Fruit fly (Drosophila melanogaster) whole organism, embryonic: Measurements from ENCODE around the gene CG5986.

ENCODE experiments used
- Atf6 ChIP-seq: fragments of 200-800 bp; sonication (Bioruptor generic); IDR thresholded peaks from 2 replicates; pipeline ENCODE4 v1.3.6; 2022; ENCODE audit warnings: missing biosample characterization, missing genetic modification characterization
- Blimp-1 ChIP-seq: fragments of 200-800 bp; sonication (Bioruptor generic); optimal IDR thresholded peaks from 3 replicates; lab custom pipeline; 2018; ENCODE audit warnings: missing biosample characterization, missing genetic modification characterization, mild to moderate bottlenecking, moderate library complexity, missing genetic modification reagents
- CG10543 ChIP-seq: fragments of 200-800 bp; sonication (Bioruptor generic); optimal IDR thresholded peaks from 3 replicates; lab custom pipeline; 2017; ENCODE audit warnings: missing biosample characterization, mild to moderate bottlenecking, missing genetic modification characterization, moderate library complexity
- CG11696 ChIP-seq: fragments of 200-800 bp; sonication (Bioruptor generic); IDR thresholded peaks from 2 replicates; pipeline ENCODE4 v1.3.6; 2022; ENCODE audit warnings: missing biosample characterization, missing genetic modification characterization
- CG12744 ChIP-seq: fragments of 200-800 bp; sonication (Bioruptor generic); optimal IDR thresholded peaks from 2 replicates; lab custom pipeline; 2016; ENCODE audit warnings: missing biosample characterization, missing genetic modification characterization
- CG12769 ChIP-seq: fragments of 200-800 bp; sonication (Bioruptor generic); optimal IDR thresholded peaks from 2 replicates; lab custom pipeline; 2019; ENCODE audit warnings: missing biosample characterization, mild to moderate bottlenecking, missing genetic modification characterization, moderate library complexity
- CG13123 ChIP-seq: fragments of 200-800 bp; sonication (Bioruptor generic); optimal IDR thresholded peaks from 2 replicates; lab custom pipeline; 2016; ENCODE audit warnings: missing biosample characterization, missing genetic modification characterization
- CG14441 ChIP-seq: fragments of 200-800 bp; sonication (Bioruptor generic); IDR thresholded peaks from 2 replicates; pipeline ENCODE4 v1.3.6; 2022; ENCODE audit warnings: missing biosample characterization, missing genetic modification characterization
- CG17912 ChIP-seq: fragments of 200-800 bp; sonication (Bioruptor generic); optimal IDR thresholded peaks from 2 replicates; lab custom pipeline; 2018; ENCODE audit warnings: missing biosample characterization, mild to moderate bottlenecking, missing genetic modification characterization
- CG2199 ChIP-seq: fragments of 200-800 bp; sonication (Bioruptor generic); IDR thresholded peaks from 3 replicates; pipeline ENCODE4 v1.3.6; 2022; ENCODE audit warnings: missing biosample characterization, missing genetic modification characterization
- CG6791 ChIP-seq: fragments of 200-800 bp; sonication (Bioruptor generic); IDR thresholded peaks from 3 replicates; pipeline ENCODE4 v1.3.6; 2022; ENCODE audit warnings: missing biosample characterization, missing genetic modification characterization; ENCODE audit not compliant: partially characterized antibody
- CG7786 ChIP-seq: fragments of 200-800 bp; sonication (Bioruptor generic); optimal IDR thresholded peaks from 2 replicates; lab custom pipeline; 2016; ENCODE audit warnings: missing biosample characterization, missing genetic modification characterization
- CG8290 ChIP-seq, 3 experiments: fragments of 200-800 bp; sonication (Bioruptor generic); optimal IDR thresholded peaks; 2 replicates each; lab custom pipeline; 2016 to 2019; ENCODE audit warnings: missing biosample characterization in 3 of 3, missing genetic modification characterization in 3 of 3, mild to moderate bottlenecking in 2 of 3, moderate library complexity in 1 of 3
- CG9215 ChIP-seq: fragments of 200-800 bp; sonication (Bioruptor generic); IDR thresholded peaks from 2 replicates; pipeline ENCODE4 v1.3.6; 2022; ENCODE audit warnings: missing biosample characterization, missing genetic modification characterization
- Dbx ChIP-seq: fragments of 200-800 bp; sonication (Bioruptor generic); IDR thresholded peaks from 3 replicates; pipeline ENCODE4 v1.3.6; 2022; ENCODE audit warnings: missing biosample characterization, missing genetic modification characterization
- Dll ChIP-seq: fragments of 200-800 bp; sonication (Bioruptor generic); IDR thresholded peaks from 4 replicates; pipeline ENCODE4 v1.3.6; 2022; ENCODE audit warnings: missing biosample characterization, missing genetic modification characterization; ENCODE audit not compliant: partially characterized antibody
- Gug ChIP-seq: fragments of 200-800 bp; sonication (Bioruptor generic); IDR thresholded peaks from 4 replicates; pipeline ENCODE4 v1.3.6; 2022; ENCODE audit warnings: missing biosample characterization, missing genetic modification characterization
- Hr78 ChIP-seq, 2 experiments: fragments of 200-800 bp in 1 of 2; fragments of >200 bp in 1 of 2; sonication (Bioruptor generic) in 1 of 2; optimal IDR thresholded peaks; 2 replicates each; lab custom pipeline; 2017 to 2019; ENCODE audit warnings: missing biosample characterization in 2 of 2, missing genetic modification characterization in 2 of 2, mild to moderate bottlenecking in 1 of 2, moderate library complexity in 1 of 2
- Lim3 ChIP-seq: fragments of 200-800 bp; sonication (Bioruptor generic); IDR thresholded peaks from 2 replicates; pipeline ENCODE4 v1.3.6; 2022; ENCODE audit warnings: missing biosample characterization, missing genetic modification characterization
- MBD-R2 ChIP-seq: fragments of 200-800 bp; sonication (Bioruptor generic); IDR thresholded peaks from 2 replicates; pipeline ENCODE4 v1.3.6; 2022; ENCODE audit warnings: missing biosample characterization, missing genetic modification characterization
- Med ChIP-seq: fragments of 200-800 bp; sonication (Bioruptor generic); peaks from one replicate; lab custom pipeline; 2016; ENCODE audit warnings: missing biosample characterization, missing genetic modification characterization, mild to moderate bottlenecking, inconsistent platforms, moderate library complexity
- Mrtf ChIP-seq: fragments of 200-800 bp; sonication (Bioruptor generic); IDR thresholded peaks from 3 replicates; pipeline ENCODE4 v1.3.6; 2022; ENCODE audit warnings: missing biosample characterization, missing genetic modification characterization
- Side ChIP-seq: fragments of 200-800 bp; sonication (Bioruptor generic); optimal IDR thresholded peaks from 2 replicates; lab custom pipeline; 2016; ENCODE audit warnings: missing biosample characterization, missing genetic modification characterization
- Vsx1 ChIP-seq: fragments of 200-800 bp; sonication (Bioruptor generic); optimal IDR thresholded peaks from 2 replicates; lab custom pipeline; 2017; ENCODE audit warnings: missing biosample characterization, mild to moderate bottlenecking, missing genetic modification characterization, missing genetic modification reagents
- Xrp1 ChIP-seq: fragments of 200-800 bp; sonication (Bioruptor generic); IDR thresholded peaks from 2 replicates; pipeline ENCODE4 v1.3.6; 2022; ENCODE audit warnings: missing biosample characterization, missing genetic modification characterization
- bcd ChIP-seq: fragments of 200-800 bp; sonication (Bioruptor generic); optimal IDR thresholded peaks from 2 replicates; lab custom pipeline; 2017; ENCODE audit warnings: missing biosample characterization, mild to moderate bottlenecking, missing genetic modification characterization
- bsh ChIP-seq, 2 experiments: fragments of 200-800 bp; sonication (Bioruptor generic); optimal IDR thresholded peaks; 2 replicates each; lab custom pipeline; 2017 to 2018; ENCODE audit warnings: mild to moderate bottlenecking in 2 of 2, missing biosample characterization in 2 of 2, missing genetic modification characterization in 2 of 2, moderate library complexity in 1 of 2
- crol ChIP-seq: fragments of 200-800 bp; sonication (Bioruptor generic); IDR thresholded peaks from 2 replicates; pipeline ENCODE4 v1.3.6; 2022; ENCODE audit warnings: missing biosample characterization, missing genetic modification characterization
- en ChIP-seq: fragments of 200-800 bp; sonication (Bioruptor generic); optimal IDR thresholded peaks from 2 replicates; lab custom pipeline; 2016; ENCODE audit warnings: missing biosample characterization, missing genetic modification characterization
- grn ChIP-seq: fragments of 200-800 bp; sonication (Bioruptor generic); optimal IDR thresholded peaks from 3 replicates; lab custom pipeline; 2017; ENCODE audit warnings: missing biosample characterization, missing genetic modification characterization
- insv ChIP-seq, 2 experiments: fragments of 200-800 bp; sonication (Bioruptor generic); optimal IDR thresholded peaks; 3 replicates each; lab custom pipeline; 2016 to 2018; ENCODE audit warnings: missing biosample characterization in 2 of 2, missing genetic modification characterization in 2 of 2
- kah ChIP-seq: fragments of 200-800 bp; sonication (Bioruptor generic); optimal IDR thresholded peaks from 2 replicates; lab custom pipeline; 2018; ENCODE audit warnings: missing biosample characterization, mild to moderate bottlenecking, missing genetic modification characterization
- ken ChIP-seq: fragments of 200-800 bp; sonication (Bioruptor generic); IDR thresholded peaks from 3 replicates; pipeline ENCODE4 v1.3.6; 2022; ENCODE audit warnings: missing biosample characterization, missing genetic modification characterization
- kni ChIP-seq: fragments of 200-800 bp; sonication (Bioruptor generic); optimal IDR thresholded peaks from 3 replicates; lab custom pipeline; 2017; ENCODE audit warnings: mild to moderate bottlenecking, missing biosample characterization, missing genetic modification reagents, missing genetic modification characterization
- luna ChIP-seq: fragments of 200-800 bp; sonication (Bioruptor generic); optimal IDR thresholded peaks from 2 replicates; lab custom pipeline; 2016; ENCODE audit warnings: missing biosample characterization, missing genetic modification characterization
- nerfin-2 ChIP-seq: fragments of 200-800 bp; sonication (Bioruptor generic); IDR thresholded peaks from 2 replicates; pipeline ENCODE4 v1.3.6; 2022; ENCODE audit warnings: missing biosample characterization, missing genetic modification characterization; ENCODE audit not compliant: partially characterized antibody
- nom ChIP-seq: fragments of 200-800 bp; sonication (Bioruptor generic); optimal IDR thresholded peaks from 2 replicates; lab custom pipeline; 2017; ENCODE audit warnings: missing biosample characterization, missing genetic modification characterization, mild to moderate bottlenecking, moderate library complexity, missing genetic modification reagents
- p53 ChIP-seq: fragments of 200-800 bp; sonication (Bioruptor generic); optimal IDR thresholded peaks from 2 replicates; lab custom pipeline; 2016; ENCODE audit warnings: missing biosample characterization, missing genetic modification characterization
- phol ChIP-seq: fragments of 200-800 bp; sonication (Bioruptor generic); optimal IDR thresholded peaks from 3 replicates; lab custom pipeline; 2018; ENCODE audit warnings: missing biosample characterization, mild to moderate bottlenecking, missing genetic modification characterization, moderate library complexity
- row ChIP-seq: fragments of 200-800 bp; sonication (Bioruptor generic); IDR thresholded peaks from 3 replicates; pipeline ENCODE4 v1.3.6; 2022; ENCODE audit warnings: missing biosample characterization, missing genetic modification characterization
- sd ChIP-seq: fragments of 200-800 bp; sonication (Bioruptor generic); optimal IDR thresholded peaks from 3 replicates; lab custom pipeline; 2018; ENCODE audit warnings: missing biosample characterization, mild to moderate bottlenecking, missing genetic modification characterization, moderate library complexity
- tna ChIP-seq: fragments of 200-800 bp; sonication (Bioruptor generic); IDR thresholded peaks from 2 replicates; pipeline ENCODE4 v1.3.6; 2022; ENCODE audit warnings: missing biosample characterization, missing genetic modification characterization; ENCODE audit not compliant: partially characterized antibody
- twi ChIP-seq: fragments of 200-800 bp; optimal IDR thresholded peaks from 2 replicates; lab custom pipeline; 2019; ENCODE audit warnings: missing biosample characterization, mild to moderate bottlenecking, missing genetic modification characterization, moderate library complexity

The CG5986 gene

dm6 chr3R:24047226-24047976 lies at the start of gene CG5986 (continued):
- peak; percentile 33; the same call in 1 of the 2 replicates for TF ChIP-seq Atf6 (GFP tag; lab: Robert Waterston, UW)
- TF ChIP-seq luna (GFP tag; lab: Kevin White, UChicago) = no peak

dm6 chr3R:24001150-24001549 lies 46.4 kb upstream of the CG5986 start:
- peak; percentile 41 for TF ChIP-seq sd (tag; lab: Kevin White, UChicago)
- no peak for TF ChIP-seq grn
- TF ChIP-seq CG8290 (GFP tag; optimal IDR thresholded peaks at IDR 0.05; lab: Kevin White, UChicago) = no peak
- no peak for TF ChIP-seq CG8290 (tag; optimal IDR thresholded peaks at IDR 0.05; lab: Kevin White, UChicago)
- no peak for TF ChIP-seq kah (GFP tag; lab: Kevin White, UChicago)
- peak; percentile 72 for TF ChIP-seq twi
- TF ChIP-seq Dbx (GFP tag; lab: Robert Waterston, UW) = no peak
- no peak for TF ChIP-seq CG13123 (GFP tag; lab: Kevin White, UChicago)
- TF ChIP-seq Vsx1 (GFP tag; lab: Kevin White, UChicago) = peak; percentile 29
- no peak for TF ChIP-seq p53
- TF ChIP-seq CG12744 = no peak
- TF ChIP-seq CG10543 = peak; percentile 16
- no peak for TF ChIP-seq Dll (GFP tag; lab: Robert Waterston, UW)
- no peak for TF ChIP-seq MBD-R2 (GFP tag; lab: Robert Waterston, UW)
- TF ChIP-seq kni (GFP tag; lab: Kevin White, UChicago) = peak; percentile 47
- TF ChIP-seq Med (GFP tag; lab: Kevin White, UChicago) = peak; percentile 5
- peak in 1 of 2 experiments; percentile 10 for TF ChIP-seq Hr78 (GFP tag; optimal IDR thresholded peaks at IDR 0.05; lab: Kevin White, UChicago)
- TF ChIP-seq ken (GFP tag; lab: Robert Waterston, UW) = no peak
- TF ChIP-seq CG12769 (tag; lab: Kevin White, UChicago) = peak; percentile 41
- peak in 1 of 2 experiments; percentile 46 for TF ChIP-seq insv (GFP tag; optimal IDR thresholded peaks at IDR 0.05; lab: Kevin White, UChicago)
- peak; percentile 71 for TF ChIP-seq crol
- peak; percentile 85 for TF ChIP-seq Blimp-1 (GFP tag; lab: Kevin White, UChicago)

- no peak for TF ChIP-seq en (GFP tag; lab: Kevin White, UChicago)
- TF ChIP-seq bsh (GFP tag; optimal IDR thresholded peaks at IDR 0.05; lab: Kevin White, UChicago) = no peak
- TF ChIP-seq CG7786 (GFP tag; lab: Kevin White, UChicago) = no peak
- TF ChIP-seq CG2199 (GFP tag; lab: Robert Waterston, UW) = 0 out of 3 replicates have a peak, but pooled peaks have one; percentile 18
- peak; percentile 87 for TF ChIP-seq nom
- no peak for TF ChIP-seq Side (GFP tag; lab: Kevin White, UChicago)
Observed at dm6 chr3R:24003948-24004347, 43.6 kb upstream of the CG5986 start.

dm6 chr3R:24006449-24007159 lies 41.0 kb upstream of the CG5986 start:
- TF ChIP-seq twi = no peak
- TF ChIP-seq Lim3 (GFP tag; lab: Robert Waterston, UW) = no peak
- no peak for TF ChIP-seq nom
- TF ChIP-seq bcd (GFP tag; lab: Kevin White, UChicago) = no peak
- no peak for TF ChIP-seq phol (tag; lab: Kevin White, UChicago)
- no peak for TF ChIP-seq Gug (GFP tag; lab: Robert Waterston, UW)
- TF ChIP-seq Mrtf = no peak
- peak; percentile 94 for TF ChIP-seq row (GFP tag; lab: Robert Waterston, UW)
- TF ChIP-seq nerfin-2 = no peak
- TF ChIP-seq tna = no peak
- peak; percentile 45; the same call in 1 of the 2 replicates for TF ChIP-seq Xrp1
- no peak for TF ChIP-seq CG11696 (GFP tag; lab: Robert Waterston, UW)
- TF ChIP-seq CG17912 (GFP tag; lab: Kevin White, UChicago) = no peak
- TF ChIP-seq CG9215 (GFP tag; lab: Robert Waterston, UW) = no peak
- peak; percentile 15 for TF ChIP-seq CG10543
- no peak for TF ChIP-seq CG14441 (GFP tag; lab: Robert Waterston, UW)
- TF ChIP-seq CG6791 (GFP tag; lab: Robert Waterston, UW) = no peak
